Worm (Caenorhabditis elegans) whole organism, L2 larva: ENCODE data around the gene F41H10.5.

ENCODE experiments used
- elt-3 ChIP-seq: sonication (generic microtip); optimal IDR thresholded peaks from 2 replicates; lab custom pipeline; 2017; ENCODE audit warnings: missing biosample characterization, missing genetic modification characterization
- lin-11 ChIP-seq: fragments of 150-350 bp; sonication (generic microtip); optimal IDR thresholded peaks from 2 replicates; lab custom pipeline; 2014; ENCODE audit warnings: missing biosample characterization, missing genetic modification characterization, inconsistent platforms, mixed read lengths
- mdl-1 ChIP-seq, 2 experiments: fragments of 150-350 bp in 1 of 2; sonication (generic microtip) in 1 of 2; optimal IDR thresholded peaks; 2 replicates each; lab custom pipeline; 2017; ENCODE audit warnings: missing biosample characterization in 2 of 2, missing genetic modification characterization in 2 of 2
- nhr-237 ChIP-seq: fragments of 150-350 bp; optimal IDR thresholded peaks from 2 replicates; lab custom pipeline; 2014; ENCODE audit warnings: missing biosample characterization, missing genetic modification characterization
- zag-1 ChIP-seq: fragments of 150-350 bp; optimal IDR thresholded peaks from 2 replicates; lab custom pipeline; 2014; ENCODE audit warnings: missing biosample characterization, missing genetic modification characterization
- ztf-11 ChIP-seq: sonication (generic microtip); optimal IDR thresholded peaks from 2 replicates; lab custom pipeline; 2017; ENCODE audit warnings: missing biosample characterization, missing genetic modification characterization

ce11 chrIV:5360533-5360932 lies at the start of gene F41H10.5:
- no peak for TF ChIP-seq mdl-1 (tag; optimal IDR thresholded peaks at IDR 0.05; lab: Kevin White, UChicago)
- no peak for TF ChIP-seq elt-3 (tag; lab: Kevin White, UChicago)
- no peak for TF ChIP-seq ztf-11 (tag; lab: Kevin White, UChicago)
- TF ChIP-seq zag-1 (tag; lab: Kevin White, UChicago) = no peak
- TF ChIP-seq lin-11 (tag; lab: Kevin White, UChicago) = no peak
- TF ChIP-seq nhr-237 (tag; lab: Kevin White, UChicago) = no peak
